Fruit fly (Drosophila melanogaster): ENCODE measurements around the gene Nrt.
A peak's percentile ranks its signal among the peaks of the same experiment; 100 is the strongest.

The Nrt gene

dm6 chr3L:16780317-16780716, 14.4 kb downstream of the Nrt start:
- no peak for TF ChIP-seq pad (GFP tag; optimal IDR thresholded peaks at IDR 0.05)
- no peak for TF ChIP-seq toe (GFP tag; optimal IDR thresholded peaks at IDR 0.05)
- no peak for TF ChIP-seq ovo (GFP tag; optimal IDR thresholded peaks at IDR 0.05)
- TF ChIP-seq Crg-1 (GFP tag; optimal IDR thresholded peaks at IDR 0.05): no peak
- no peak for TF ChIP-seq Mnt (GFP tag; optimal IDR thresholded peaks at IDR 0.05)
- TF ChIP-seq CG7045 (GFP tag; optimal IDR thresholded peaks at IDR 0.05): no peak
- peak; percentile 46 for TF ChIP-seq tj (GFP tag; optimal IDR thresholded peaks at IDR 0.05)

dm6 chr3L:16782218-16782763, 16.4 kb downstream of the Nrt start:
- TF ChIP-seq kay (GFP tag; ENCODE audit: borderline replicate concordance) (no peak), CG7101 (tag; optimal IDR thresholded peaks at IDR 0.05) (peak; percentile 48), CG33017 (tag; optimal IDR thresholded peaks at IDR 0.05) (peak; percentile 42), cnc (optimal IDR thresholded peaks at IDR 0.05) (no peak), pad (GFP tag; optimal IDR thresholded peaks at IDR 0.05) (peak; percentile 4), CG14711 (tag; optimal IDR thresholded peaks at IDR 0.05) (peak; percentile 49), Hr96 (GFP tag; optimal IDR thresholded peaks at IDR 0.05) (no peak)

- TF ChIP-seq ovo (GFP tag; optimal IDR thresholded peaks at IDR 0.05): no peak
Measured at dm6 chr3L:16782789-16783188, 16.9 kb downstream of the Nrt start, which contains the start of gene CG9706. Gene CG9706 (plus strand): TSS chr3L:16783010.

dm6 chr3L:16786728-16787127, 20.9 kb downstream of the Nrt start, which contains the start of gene eIF3e:
Gene eIF3e (minus strand): TSS chr3L:16786941.
- peak; percentile 21 for TF ChIP-seq tj (GFP tag; optimal IDR thresholded peaks at IDR 0.05)
- no peak for TF ChIP-seq CG14711 (tag; optimal IDR thresholded peaks at IDR 0.05)
- TF ChIP-seq Clk (GFP tag; optimal IDR thresholded peaks at IDR 0.05): no peak
- no peak for TF ChIP-seq cic (GFP tag; optimal IDR thresholded peaks at IDR 0.05)
- TF ChIP-seq CG1620 (GFP tag; optimal IDR thresholded peaks at IDR 0.05): no peak
- no peak for TF ChIP-seq CG33017 (tag; optimal IDR thresholded peaks at IDR 0.05)
- no peak for TF ChIP-seq Crg-1 (GFP tag; optimal IDR thresholded peaks at IDR 0.05)
- TF ChIP-seq CG11617 (GFP tag; optimal IDR thresholded peaks at IDR 0.05): no peak
- peak; percentile 4 for TF ChIP-seq bab1 (GFP tag; optimal IDR thresholded peaks at IDR 0.05)
- TF ChIP-seq CG7101 (tag; optimal IDR thresholded peaks at IDR 0.05): no peak
- no peak for TF ChIP-seq cnc (optimal IDR thresholded peaks at IDR 0.05)
- no peak for TF ChIP-seq CG12768 (GFP tag; optimal IDR thresholded peaks at IDR 0.05)
- TF ChIP-seq pad (GFP tag; optimal IDR thresholded peaks at IDR 0.05): no peak
- no peak for TF ChIP-seq CG7045 (GFP tag; optimal IDR thresholded peaks at IDR 0.05)
- no peak for TF ChIP-seq CG5204 (GFP tag; optimal IDR thresholded peaks at IDR 0.05)
- no peak for TF ChIP-seq Hr96 (GFP tag; optimal IDR thresholded peaks at IDR 0.05)
- no peak for TF ChIP-seq kay (GFP tag; ENCODE audit: borderline replicate concordance)
- peak; percentile 67 for TF ChIP-seq Mnt (GFP tag; optimal IDR thresholded peaks at IDR 0.05)

dm6 chr3L:16796603-16797002, 30.7 kb downstream of the Nrt start:
- peak; percentile 18 for TF ChIP-seq pad (GFP tag; optimal IDR thresholded peaks at IDR 0.05)
- peak; percentile 50 for TF ChIP-seq tj (GFP tag; optimal IDR thresholded peaks at IDR 0.05)
- peak; percentile 66 for TF ChIP-seq Hr96 (GFP tag; optimal IDR thresholded peaks at IDR 0.05)
- no peak for TF ChIP-seq ovo (GFP tag; optimal IDR thresholded peaks at IDR 0.05)
- no peak for TF ChIP-seq cnc (optimal IDR thresholded peaks at IDR 0.05)
- peak; percentile 51 for TF ChIP-seq CG14711 (tag; optimal IDR thresholded peaks at IDR 0.05)
- TF ChIP-seq CG7101 (tag; optimal IDR thresholded peaks at IDR 0.05): peak; percentile 79
- TF ChIP-seq bab1 (GFP tag; optimal IDR thresholded peaks at IDR 0.05): no peak
- TF ChIP-seq CG1620 (GFP tag; optimal IDR thresholded peaks at IDR 0.05): peak; percentile 7
- peak; percentile 77 for TF ChIP-seq CG7045 (GFP tag; optimal IDR thresholded peaks at IDR 0.05)
- TF ChIP-seq kay (GFP tag; ENCODE audit: borderline replicate concordance): peak; percentile 95
- TF ChIP-seq cic (GFP tag; optimal IDR thresholded peaks at IDR 0.05): peak; percentile 97
- TF ChIP-seq Clk (GFP tag; optimal IDR thresholded peaks at IDR 0.05): peak; percentile 39
- peak; percentile 70 for TF ChIP-seq CG11617 (GFP tag; optimal IDR thresholded peaks at IDR 0.05)
- peak; percentile 84 for TF ChIP-seq CG12768 (GFP tag; optimal IDR thresholded peaks at IDR 0.05)
- peak; percentile 69 for TF ChIP-seq Mnt (GFP tag; optimal IDR thresholded peaks at IDR 0.05)
- peak; percentile 78 for TF ChIP-seq CG5204 (GFP tag; optimal IDR thresholded peaks at IDR 0.05)
- no peak for TF ChIP-seq Crg-1 (GFP tag; optimal IDR thresholded peaks at IDR 0.05)
- TF ChIP-seq toe (GFP tag; optimal IDR thresholded peaks at IDR 0.05): peak; percentile 84
- peak; percentile 90 for TF ChIP-seq CG33017 (tag; optimal IDR thresholded peaks at IDR 0.05)

dm6 chr3L:16800026-16800425, 34.2 kb downstream of the Nrt start:
- TF ChIP-seq CG7101 (tag; optimal IDR thresholded peaks at IDR 0.05) (peak; percentile 67), cnc (optimal IDR thresholded peaks at IDR 0.05) (peak in 1 of 2 experiments; percentile 1), Hr96 (GFP tag; optimal IDR thresholded peaks at IDR 0.05) (peak; percentile 52), pad (GFP tag; optimal IDR thresholded peaks at IDR 0.05) (peak; percentile 49), cic (GFP tag; optimal IDR thresholded peaks at IDR 0.05) (no peak), CG12768 (GFP tag; optimal IDR thresholded peaks at IDR 0.05) (peak; percentile 83), CG33017 (tag; optimal IDR thresholded peaks at IDR 0.05) (peak; percentile 68), CG11617 (GFP tag; optimal IDR thresholded peaks at IDR 0.05) (peak; percentile 19), Crg-1 (GFP tag; optimal IDR thresholded peaks at IDR 0.05) (no peak), kay (GFP tag; ENCODE audit: borderline replicate concordance) (peak; percentile 97), CG7045 (GFP tag; optimal IDR thresholded peaks at IDR 0.05) (peak; percentile 15), Clk (GFP tag; optimal IDR thresholded peaks at IDR 0.05) (peak; percentile 12), Mnt (GFP tag; optimal IDR thresholded peaks at IDR 0.05) (peak; percentile 79), CG1620 (GFP tag; optimal IDR thresholded peaks at IDR 0.05) (peak; percentile 57), ovo (GFP tag; optimal IDR thresholded peaks at IDR 0.05) (peak; percentile 66), tj (GFP tag; optimal IDR thresholded peaks at IDR 0.05) (peak; percentile 28), bab1 (GFP tag; optimal IDR thresholded peaks at IDR 0.05) (peak; percentile 41), CG5204 (GFP tag; optimal IDR thresholded peaks at IDR 0.05) (peak; percentile 56), toe (GFP tag; optimal IDR thresholded peaks at IDR 0.05) (peak; percentile 48), CG14711 (tag; optimal IDR thresholded peaks at IDR 0.05) (no peak)
